Fruit fly (Drosophila melanogaster) whole organism, embryonic: ENCODE results near the gene ham.

Source experiments
- Ada2b ChIP-seq: fragments of 200-800 bp; sonication (Bioruptor generic); IDR thresholded peaks from 2 replicates; pipeline ENCODE4 v1.3.6; 2022; ENCODE audit warnings: missing biosample characterization, missing genetic modification characterization
- Adf1 ChIP-seq: fragments of 200-800 bp; sonication (Bioruptor generic); IDR thresholded peaks from 2 replicates; pipeline ENCODE4 v1.3.6; 2022; ENCODE audit warnings: missing biosample characterization, missing genetic modification characterization
- Atf6 ChIP-seq: fragments of 200-800 bp; sonication (Bioruptor generic); IDR thresholded peaks from 2 replicates; pipeline ENCODE4 v1.3.6; 2022; ENCODE audit warnings: missing biosample characterization, missing genetic modification characterization
- Bgb ChIP-seq: fragments of 200-800 bp; sonication (Bioruptor generic); IDR thresholded peaks from 2 replicates; pipeline ENCODE4 v1.3.6; 2022; ENCODE audit warnings: missing biosample characterization, missing genetic modification characterization; ENCODE audit not compliant: partially characterized antibody
- Blimp-1 ChIP-seq: fragments of 200-800 bp; sonication (Bioruptor generic); optimal IDR thresholded peaks from 3 replicates; lab custom pipeline; 2018; ENCODE audit warnings: missing biosample characterization, missing genetic modification characterization, mild to moderate bottlenecking, moderate library complexity, missing genetic modification reagents
- CG14014 ChIP-seq: fragments of 200-800 bp; sonication (Bioruptor generic); IDR thresholded peaks from 2 replicates; pipeline ENCODE4 v1.3.6; 2022; ENCODE audit warnings: missing biosample characterization, missing genetic modification characterization
- CG15073 ChIP-seq: fragments of 200-800 bp; sonication (Bioruptor generic); optimal IDR thresholded peaks from 2 replicates; lab custom pipeline; 2016; ENCODE audit warnings: missing biosample characterization, missing genetic modification characterization
- CG17361 ChIP-seq: fragments of 200-800 bp; sonication (Bioruptor generic); IDR thresholded peaks from 3 replicates; pipeline ENCODE4 v1.3.6; 2022; ENCODE audit warnings: missing biosample characterization, missing genetic modification characterization
- CG32532 ChIP-seq: fragments of 200-800 bp; sonication (Bioruptor generic); IDR thresholded peaks from 2 replicates; pipeline ENCODE4 v1.3.6; 2022; ENCODE audit warnings: missing biosample characterization, missing genetic modification characterization
- CG3281 ChIP-seq: fragments of 200-800 bp; sonication (Bioruptor generic); optimal IDR thresholded peaks from 3 replicates; lab custom pipeline; 2017; ENCODE audit warnings: missing biosample characterization, mild to moderate bottlenecking, missing genetic modification characterization
- CG42726 ChIP-seq: fragments of 200-800 bp; sonication (Bioruptor generic); IDR thresholded peaks from 2 replicates; pipeline ENCODE4 v1.3.6; 2022; ENCODE audit warnings: missing biosample characterization, missing genetic modification characterization; ENCODE audit not compliant: partially characterized antibody
- CG43689 ChIP-seq: fragments of 200-800 bp; sonication (Bioruptor generic); IDR thresholded peaks from 2 replicates; pipeline ENCODE4 v1.3.6; 2022; ENCODE audit warnings: missing biosample characterization, missing genetic modification characterization
- CG6175 ChIP-seq: fragments of 200-800 bp; sonication (Bioruptor generic); IDR thresholded peaks from 3 replicates; pipeline ENCODE4 v1.3.6; 2022; ENCODE audit warnings: missing biosample characterization, missing genetic modification characterization
- CG8089 ChIP-seq: fragments of 200-800 bp; sonication (Bioruptor generic); optimal IDR thresholded peaks from 3 replicates; lab custom pipeline; 2016; ENCODE audit warnings: missing biosample characterization, missing genetic modification characterization
- CG8290 ChIP-seq, 3 experiments: fragments of 200-800 bp; sonication (Bioruptor generic); optimal IDR thresholded peaks; 2 replicates each; lab custom pipeline; 2016 to 2019; ENCODE audit warnings: missing biosample characterization in 3 of 3, missing genetic modification characterization in 3 of 3, mild to moderate bottlenecking in 2 of 3, moderate library complexity in 1 of 3
- Deaf1 ChIP-seq: fragments of 200-800 bp; optimal IDR thresholded peaks from 3 replicates; lab custom pipeline; 2019; ENCODE audit warnings: missing biosample characterization, mild to moderate bottlenecking, missing genetic modification characterization, moderate library complexity
- Dek ChIP-seq: fragments of 200-800 bp; sonication (Bioruptor generic); optimal IDR thresholded peaks from 3 replicates; lab custom pipeline; 2019; ENCODE audit warnings: missing biosample characterization, mild to moderate bottlenecking, missing genetic modification characterization, moderate library complexity
- E2f1 ChIP-seq: fragments of 200-800 bp; sonication (Bioruptor generic); IDR thresholded peaks from 2 replicates; pipeline ENCODE4 v1.3.6; 2022; ENCODE audit warnings: missing biosample characterization, missing genetic modification characterization
- Ets65A ChIP-seq: fragments of 200-800 bp; sonication (Bioruptor generic); peaks from one replicate; lab custom pipeline; 2016; ENCODE audit warnings: missing biosample characterization, missing genetic modification characterization
- Hand ChIP-seq: fragments of 200-800 bp; sonication (Bioruptor generic); optimal IDR thresholded peaks from 2 replicates; lab custom pipeline; 2017; ENCODE audit warnings: mild to moderate bottlenecking, missing biosample characterization, missing genetic modification reagents, missing genetic modification characterization
- Jarid2 ChIP-seq: fragments of 200-800 bp; sonication (Bioruptor generic); optimal IDR thresholded peaks from 3 replicates; lab custom pipeline; 2017; ENCODE audit warnings: mild to moderate bottlenecking, missing biosample characterization, missing genetic modification reagents, missing genetic modification characterization
- Lhr ChIP-seq: fragments of 200-800 bp; sonication (Bioruptor generic); optimal IDR thresholded peaks from 3 replicates; lab custom pipeline; 2017; ENCODE audit warnings: mild to moderate bottlenecking, missing biosample characterization, missing genetic modification reagents, missing genetic modification characterization
- Med ChIP-seq: fragments of 200-800 bp; sonication (Bioruptor generic); peaks from one replicate; lab custom pipeline; 2016; ENCODE audit warnings: missing biosample characterization, missing genetic modification characterization, mild to moderate bottlenecking, inconsistent platforms, moderate library complexity
- NfI ChIP-seq: fragments of 200-800 bp; sonication (Bioruptor generic); optimal IDR thresholded peaks from 3 replicates; lab custom pipeline; 2018; ENCODE audit warnings: missing biosample characterization, mild to moderate bottlenecking, missing genetic modification characterization, moderate library complexity
- Pdp1 ChIP-seq, 2 experiments: fragments of 200-800 bp; sonication (Bioruptor generic); optimal IDR thresholded peaks; 3 replicates each; lab custom pipeline; 2016; ENCODE audit warnings: missing biosample characterization in 2 of 2, missing genetic modification characterization in 2 of 2, mild to moderate bottlenecking in 1 of 2, moderate library complexity in 1 of 2
- amos ChIP-seq: fragments of 200-800 bp; sonication (Bioruptor generic); IDR thresholded peaks from 2 replicates; pipeline ENCODE4 v1.3.6; 2022; ENCODE audit warnings: missing biosample characterization, missing genetic modification characterization; ENCODE audit not compliant: partially characterized antibody
- aop ChIP-seq: fragments of 200-800 bp; sonication (Bioruptor generic); IDR thresholded peaks from 2 replicates; pipeline ENCODE4 v1.3.6; 2022; ENCODE audit warnings: missing biosample characterization, missing genetic modification characterization
- br ChIP-seq: fragments of >200 bp; optimal IDR thresholded peaks from 2 replicates; lab custom pipeline; 2017
- chinmo ChIP-seq: fragments of 200-800 bp; sonication (Bioruptor generic); IDR thresholded peaks from 4 replicates; pipeline ENCODE4 v1.3.6; 2022; ENCODE audit warnings: missing biosample characterization, missing genetic modification characterization; ENCODE audit not compliant: partially characterized antibody
- ci ChIP-seq: fragments of 200-800 bp; sonication (Bioruptor generic); IDR thresholded peaks from 3 replicates; pipeline ENCODE4 v1.3.6; 2022; ENCODE audit warnings: missing biosample characterization, missing genetic modification characterization
- cwo ChIP-seq: fragments of 200-800 bp; sonication (Bioruptor generic); optimal IDR thresholded peaks from 3 replicates; lab custom pipeline; 2017; ENCODE audit warnings: missing biosample characterization, missing genetic modification characterization, mild to moderate bottlenecking, moderate library complexity, missing genetic modification reagents
- dimm ChIP-seq: fragments of 200-800 bp; sonication (Bioruptor generic); IDR thresholded peaks from 2 replicates; pipeline ENCODE4 v1.3.6; 2022; ENCODE audit warnings: missing biosample characterization, missing genetic modification characterization
- dpn ChIP-seq, 2 experiments: fragments of 200-800 bp; sonication (Bioruptor generic); optimal IDR thresholded peaks; 3 replicates each; lab custom pipeline; 2016; ENCODE audit warnings: missing biosample characterization in 2 of 2, missing genetic modification characterization in 2 of 2
- gem ChIP-seq: fragments of 200-800 bp; sonication (Bioruptor generic); optimal IDR thresholded peaks from 2 replicates; lab custom pipeline; 2019; ENCODE audit warnings: missing biosample characterization, mild to moderate bottlenecking, missing genetic modification characterization, moderate library complexity
- hb ChIP-seq: fragments of 200-800 bp; sonication (Bioruptor generic); IDR thresholded peaks from 3 replicates; pipeline ENCODE4 v1.3.6; 2022; ENCODE audit warnings: missing biosample characterization, missing genetic modification characterization; ENCODE audit not compliant: partially characterized antibody
- hkb ChIP-seq, 2 experiments: fragments of 200-800 bp in 1 of 2; fragments of >200 bp in 1 of 2; sonication (Bioruptor generic) in 1 of 2; IDR thresholded peaks in 1 of 2; optimal IDR thresholded peaks in 1 of 2; 2 replicates each; pipeline versions ENCODE4 v1.3.6 to Lab custom; 2017 to 2022; ENCODE audit warnings: missing biosample characterization in 1 of 2, missing genetic modification characterization in 1 of 2
- kni ChIP-seq: fragments of 200-800 bp; sonication (Bioruptor generic); optimal IDR thresholded peaks from 3 replicates; lab custom pipeline; 2017; ENCODE audit warnings: mild to moderate bottlenecking, missing biosample characterization, missing genetic modification reagents, missing genetic modification characterization
- lab ChIP-seq: fragments of 200-800 bp; sonication (Bioruptor generic); optimal IDR thresholded peaks from 3 replicates; lab custom pipeline; 2017; ENCODE audit warnings: missing biosample characterization, missing genetic modification characterization, mild to moderate bottlenecking, moderate library complexity, missing genetic modification reagents
- mld ChIP-seq: fragments of 200-800 bp; sonication (Bioruptor generic); IDR thresholded peaks from 3 replicates; pipeline ENCODE4 v1.3.6; 2022; ENCODE audit warnings: missing biosample characterization, missing genetic modification characterization; ENCODE audit not compliant: partially characterized antibody
- oc ChIP-seq: fragments of 200-800 bp; sonication (Bioruptor generic); optimal IDR thresholded peaks from 2 replicates; lab custom pipeline; 2018; ENCODE audit warnings: missing biosample characterization, mild to moderate bottlenecking, missing genetic modification characterization, moderate library complexity
- p53 ChIP-seq: fragments of 200-800 bp; sonication (Bioruptor generic); optimal IDR thresholded peaks from 2 replicates; lab custom pipeline; 2016; ENCODE audit warnings: missing biosample characterization, missing genetic modification characterization
- phol ChIP-seq: fragments of 200-800 bp; sonication (Bioruptor generic); optimal IDR thresholded peaks from 3 replicates; lab custom pipeline; 2018; ENCODE audit warnings: missing biosample characterization, mild to moderate bottlenecking, missing genetic modification characterization, moderate library complexity
- rib ChIP-seq: fragments of 200-800 bp; sonication (Bioruptor generic); IDR thresholded peaks from 2 replicates; pipeline ENCODE4 v1.3.6; 2022; ENCODE audit warnings: missing biosample characterization, missing genetic modification characterization
- row ChIP-seq: fragments of 200-800 bp; sonication (Bioruptor generic); IDR thresholded peaks from 3 replicates; pipeline ENCODE4 v1.3.6; 2022; ENCODE audit warnings: missing biosample characterization, missing genetic modification characterization
- salm ChIP-seq: fragments of 200-800 bp; sonication (Bioruptor generic); optimal IDR thresholded peaks from 2 replicates; lab custom pipeline; 2018; ENCODE audit warnings: missing biosample characterization, mild to moderate bottlenecking, missing genetic modification characterization
- stc ChIP-seq: fragments of 200-800 bp; sonication (Bioruptor generic); IDR thresholded peaks from 2 replicates; pipeline ENCODE4 v1.3.6; 2022; ENCODE audit warnings: missing biosample characterization, missing genetic modification characterization
- wek ChIP-seq: fragments of 200-800 bp; sonication (Bioruptor generic); optimal IDR thresholded peaks from 3 replicates; lab custom pipeline; 2018; ENCODE audit warnings: missing biosample characterization, mild to moderate bottlenecking, missing genetic modification characterization, moderate library complexity

The ham gene

DNA sequence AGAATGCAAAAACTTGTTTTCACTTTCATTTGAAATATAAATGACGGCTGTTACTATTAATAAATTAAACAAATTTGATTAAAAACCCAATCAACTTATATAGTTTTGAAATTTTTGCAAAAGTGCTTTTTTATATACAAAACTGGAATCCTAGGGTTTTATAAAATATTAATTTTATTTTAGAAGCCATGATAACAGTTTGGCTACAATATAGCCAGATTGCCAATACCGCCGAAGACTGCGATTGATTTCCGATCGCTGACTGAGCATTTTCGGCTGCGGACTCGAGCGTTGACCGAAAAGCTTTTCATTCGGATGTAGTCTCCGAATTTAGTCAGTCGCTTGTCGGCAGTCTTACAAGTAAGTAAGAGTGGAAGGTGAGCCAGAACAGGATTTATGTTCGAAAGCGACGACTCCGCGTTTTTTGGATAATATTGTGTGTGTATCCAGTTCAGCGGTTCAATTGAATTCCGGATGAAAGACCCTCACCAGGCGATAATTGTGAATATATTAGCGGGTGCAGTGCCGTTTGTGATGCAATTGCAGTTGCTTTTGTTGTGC is 30.6 kb upstream of the ham start, which contains the start of gene Ugt36D1 (continued):
- no peak for TF ChIP-seq phol (tag; lab: Kevin White, UChicago)
- TF ChIP-seq CG14014, result 0 out of 2 replicates have a peak, but pooled peaks have one; percentile 23
- TF ChIP-seq ci (GFP tag; lab: Robert Waterston, UW), result peak; percentile 74; the same call in 2 of the 3 replicates
- TF ChIP-seq cwo, result peak; percentile 57
- TF ChIP-seq kni (GFP tag; lab: Kevin White, UChicago), result peak; percentile 36
- TF ChIP-seq gem (tag; lab: Kevin White, UChicago), result no peak
- peak; percentile 8 for TF ChIP-seq wek
- peak; percentile 36; the same call in 1 of the 2 replicates for TF ChIP-seq E2f1 (GFP tag; lab: Robert Waterston, UW)
- no peak for TF ChIP-seq dimm (GFP tag; lab: Robert Waterston, UW)
- peak in 1 of 2 experiments; percentile 80 for TF ChIP-seq Pdp1 (GFP tag; optimal IDR thresholded peaks at IDR 0.05; lab: Kevin White, UChicago)
- TF ChIP-seq Ada2b, result no peak
- no peak for TF ChIP-seq CG43689 (GFP tag; lab: Robert Waterston, UW)
- TF ChIP-seq hb (GFP tag; lab: Robert Waterston, UW), result no peak
- no peak for TF ChIP-seq salm (tag; lab: Kevin White, UChicago)
- TF ChIP-seq aop (GFP tag; lab: Robert Waterston, UW), result peak; percentile 67; the same call in 1 of the 2 replicates
- no peak for TF ChIP-seq Ets65A
- peak; percentile 98 for TF ChIP-seq Deaf1 (tag; lab: Kevin White, UChicago)
- no peak for TF ChIP-seq Lhr (GFP tag; lab: Kevin White, UChicago)
- 0 out of 2 replicates have a peak, but pooled peaks have one; percentile 26 for TF ChIP-seq rib (GFP tag; lab: Robert Waterston, UW)
- peak; percentile 23; the same call in 1 of the 2 replicates for TF ChIP-seq stc
- peak; percentile 27 for TF ChIP-seq oc (tag; lab: Kevin White, UChicago)
- TF ChIP-seq Adf1 (GFP tag; lab: Robert Waterston, UW), result peak; percentile 29; the same call in 1 of the 2 replicates
- peak; percentile 0 for TF ChIP-seq CG3281 (GFP tag; lab: Kevin White, UChicago)
- peak; percentile 66 for TF ChIP-seq CG42726 (GFP tag; lab: Robert Waterston, UW)
- 0 out of 3 replicates have a peak, but pooled peaks have one; percentile 11 for TF ChIP-seq CG6175 (GFP tag; lab: Robert Waterston, UW)
- 0 out of 2 replicates have a peak, but pooled peaks have one; percentile 24 for TF ChIP-seq CG32532
- peak; percentile 83 for TF ChIP-seq Jarid2 (GFP tag; lab: Kevin White, UChicago)
- peak; percentile 72 for TF ChIP-seq Blimp-1
- peak; percentile 2 for TF ChIP-seq p53
- TF ChIP-seq Atf6 (GFP tag; lab: Robert Waterston, UW), result 0 out of 2 replicates have a peak, but pooled peaks have one; percentile 12
- TF ChIP-seq row, result peak; percentile 72
- TF ChIP-seq lab (GFP tag; lab: Kevin White, UChicago), result peak; percentile 32
- TF ChIP-seq br (lab: Kevin White, UChicago), result no peak
- no peak for TF ChIP-seq Hand (GFP tag; lab: Kevin White, UChicago)
- TF ChIP-seq chinmo (GFP tag; lab: Robert Waterston, UW), result peak; percentile 81; the same call in 2 of the 4 replicates
- no peak for TF ChIP-seq CG8089 (GFP tag; lab: Kevin White, UChicago)
- TF ChIP-seq hkb (optimal IDR thresholded peaks at IDR 0.05; lab: Kevin White, UChicago), result no peak
- 0 out of 2 replicates have a peak, but pooled peaks have one; percentile 33 for TF ChIP-seq hkb (GFP tag; IDR thresholded peaks at IDR 0.05; lab: Robert Waterston, UW)
- no peak for TF ChIP-seq CG8290 (GFP tag; optimal IDR thresholded peaks at IDR 0.05; lab: Kevin White, UChicago)
- peak in 1 of 2 experiments; percentile 47 for TF ChIP-seq CG8290 (tag; optimal IDR thresholded peaks at IDR 0.05; lab: Kevin White, UChicago)
- TF ChIP-seq CG15073 (GFP tag; lab: Kevin White, UChicago), result no peak
- peak; percentile 26; the same call in 1 of the 3 replicates for TF ChIP-seq CG17361
- TF ChIP-seq Bgb (GFP tag; lab: Robert Waterston, UW), result peak; percentile 52
- peak; percentile 11 for TF ChIP-seq Dek
- TF ChIP-seq Med (GFP tag; lab: Kevin White, UChicago), result peak; percentile 88
- TF ChIP-seq mld (GFP tag; lab: Robert Waterston, UW), result 0 out of 3 replicates have a peak, but pooled peaks have one; percentile 48
- peak; percentile 41; the same call in 1 of the 2 replicates for TF ChIP-seq amos (GFP tag; lab: Robert Waterston, UW)
- TF ChIP-seq dpn (GFP tag; optimal IDR thresholded peaks at IDR 0.05; lab: Kevin White, UChicago), result peak in 1 of 2 experiments; percentile 0
- TF ChIP-seq NfI (GFP tag; lab: Kevin White, UChicago), result peak; percentile 39
